Fruit fly (Drosophila melanogaster): ENCODE data around the gene kon.

kon gene

DNA sequence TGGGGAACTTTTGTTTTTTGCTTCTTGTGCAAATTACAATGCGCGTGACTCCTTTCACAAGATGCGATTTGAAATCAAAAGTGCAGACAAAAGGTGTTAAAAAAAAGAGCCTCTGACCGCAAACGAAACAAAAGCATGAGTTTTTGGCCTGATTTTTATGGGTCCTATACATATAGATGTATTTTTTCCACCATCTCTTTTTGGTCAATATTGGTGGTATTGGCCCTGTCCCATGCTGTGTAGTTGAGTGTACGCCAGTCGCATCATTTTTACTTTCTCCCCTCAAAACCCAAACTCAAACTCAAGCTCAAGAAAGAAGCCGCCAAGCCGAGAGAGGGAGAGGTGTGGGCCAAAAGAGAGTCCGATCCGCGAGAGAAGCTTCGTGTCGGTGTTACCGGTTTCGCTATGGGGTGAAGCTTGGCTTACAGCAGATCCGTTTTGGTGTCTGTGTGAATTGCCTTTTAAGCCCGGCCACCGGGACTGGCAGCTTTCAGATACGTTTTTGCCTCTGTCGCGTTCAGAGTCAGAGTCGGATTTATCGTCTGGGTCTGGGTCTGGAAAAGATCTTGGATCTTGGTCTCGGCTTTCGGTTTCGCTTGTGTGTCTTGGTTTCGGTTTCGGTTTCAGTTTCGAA, 13.3 kb upstream of the kon start, which contains the start of gene CG10211 (continued):
- TF ChIP-seq lmd (GFP tag; IDR thresholded peaks at IDR 0.05) = no peak
- TF ChIP-seq CG13894 (tag; optimal IDR thresholded peaks at IDR 0.05) = peak; percentile 81
- TF ChIP-seq chn (GFP tag; optimal IDR thresholded peaks at IDR 0.05) = no peak
- 0 out of 3 replicates have a peak, but pooled peaks have one; percentile 6 for TF ChIP-seq CG11695 (GFP tag; IDR thresholded peaks at IDR 0.05)
- no peak for TF ChIP-seq CG9817 (tag; optimal IDR thresholded peaks at IDR 0.05)
- no peak for TF ChIP-seq CG7786 (GFP tag; optimal IDR thresholded peaks at IDR 0.05)
- TF ChIP-seq fd102C (GFP tag; optimal IDR thresholded peaks at IDR 0.05) = no peak
- TF ChIP-seq tin (GFP tag; optimal IDR thresholded peaks at IDR 0.05) = no peak
- TF ChIP-seq CG16815 (GFP tag; optimal IDR thresholded peaks at IDR 0.05) = no peak
- TF ChIP-seq Jarid2 (GFP tag; optimal IDR thresholded peaks at IDR 0.05) = peak; percentile 56
- no peak for TF ChIP-seq CG1832 (GFP tag; optimal IDR thresholded peaks at IDR 0.05)
- TF ChIP-seq gem (tag; optimal IDR thresholded peaks at IDR 0.05) = peak; percentile 11
- TF ChIP-seq zen (tag; optimal IDR thresholded peaks at IDR 0.05) = no peak
- TF ChIP-seq Bgb (GFP tag; IDR thresholded peaks at IDR 0.05; ENCODE audit: partially characterized antibody) = peak; percentile 18; the same call in 1 of the 2 replicates
- TF ChIP-seq Dad (GFP tag; optimal IDR thresholded peaks at IDR 0.05) = no peak
- no peak for TF ChIP-seq MBD-R2 (GFP tag; IDR thresholded peaks at IDR 0.05)
- TF ChIP-seq caup (GFP tag; optimal IDR thresholded peaks at IDR 0.05; ENCODE audit: severe bottlenecking) = no peak
- no peak for TF ChIP-seq CG1233 (GFP tag; optimal IDR thresholded peaks at IDR 0.05)
- no peak for TF ChIP-seq CG2889 (GFP tag; IDR thresholded peaks at IDR 0.05)
- no peak for TF ChIP-seq CG9437 (GFP tag; optimal IDR thresholded peaks at IDR 0.05)
- TF ChIP-seq al (GFP tag; IDR thresholded peaks at IDR 0.05) = no peak
- TF ChIP-seq eve (GFP tag; optimal IDR thresholded peaks at IDR 0.05) = peak in 1 of 2 experiments; percentile 2
- TF ChIP-seq Fer1 (GFP tag; optimal IDR thresholded peaks at IDR 0.05) = no peak
- TF ChIP-seq CG11456 (GFP tag; IDR thresholded peaks at IDR 0.05) = no peak
- TF ChIP-seq tll (GFP tag; optimal IDR thresholded peaks at IDR 0.05) = no peak

DNA sequence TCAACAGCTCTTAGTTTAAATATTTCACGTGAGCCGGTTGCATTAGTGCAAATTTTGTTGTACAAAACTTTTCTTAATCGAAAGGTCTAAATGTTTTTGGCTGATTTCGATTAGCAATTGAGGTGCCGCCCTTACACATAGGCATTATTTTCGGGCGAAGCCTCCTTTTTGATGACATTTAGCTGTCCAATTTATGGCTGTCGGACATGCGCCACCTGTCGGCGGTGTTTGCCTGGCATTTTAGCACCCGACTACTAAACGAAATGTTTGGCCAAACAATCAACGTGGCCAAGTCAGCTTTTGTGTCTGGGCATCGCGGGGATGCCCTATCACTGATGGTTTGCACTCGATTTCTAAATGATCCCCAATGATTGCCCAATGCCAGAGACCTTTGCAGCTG, 12.6 kb upstream of the kon start:
- TF ChIP-seq fd102C (GFP tag; optimal IDR thresholded peaks at IDR 0.05) (no peak), CG12769 (tag; optimal IDR thresholded peaks at IDR 0.05) (peak; percentile 13), CTCF (GFP tag; optimal IDR thresholded peaks at IDR 0.05) (peak; percentile 86), ATbp (GFP tag; optimal IDR thresholded peaks at IDR 0.05) (peak; percentile 8), Bteb2 (GFP tag; optimal IDR thresholded peaks at IDR 0.05) (no peak), otp (GFP tag; IDR thresholded peaks at IDR 0.05) (0 out of 3 replicates have a peak, but pooled peaks have one; percentile 41), CG14014 (GFP tag; IDR thresholded peaks at IDR 0.05) (no peak), CG9817 (tag; optimal IDR thresholded peaks at IDR 0.05) (no peak), run (tag; optimal IDR thresholded peaks at IDR 0.05) (no peak), Ets65A (GFP tag) (peak; percentile 87), CG13296 (GFP tag; optimal IDR thresholded peaks at IDR 0.05) (no peak)

DNA sequence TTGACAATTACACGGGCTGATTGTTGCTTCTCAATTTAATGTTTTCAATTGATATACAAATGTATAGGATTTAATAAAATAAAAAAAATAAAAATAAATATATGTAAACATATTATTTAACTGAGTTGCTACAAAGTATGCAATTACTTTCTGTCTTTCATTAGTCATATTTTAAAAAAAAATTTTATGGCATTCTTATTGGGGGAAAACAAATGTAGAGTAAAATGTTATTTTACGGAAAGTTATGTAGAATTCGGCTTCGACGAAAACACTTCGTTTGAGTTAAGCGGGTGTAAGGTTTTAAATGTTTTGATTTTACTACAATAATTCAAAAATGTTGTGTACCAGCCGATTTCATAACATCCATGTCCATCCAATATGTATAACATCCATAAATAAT, 9.6 kb upstream of the kon start:
- no peak for TF ChIP-seq CG33557 (GFP tag; optimal IDR thresholded peaks at IDR 0.05)
- TF ChIP-seq hb (GFP tag; IDR thresholded peaks at IDR 0.05; ENCODE audit: partially characterized antibody) = no peak
- TF ChIP-seq amos (GFP tag; IDR thresholded peaks at IDR 0.05; ENCODE audit: partially characterized antibody) = peak; percentile 32; the same call in 1 of the 2 replicates
- peak; percentile 37 for TF ChIP-seq stwl (tag; optimal IDR thresholded peaks at IDR 0.05)
- TF ChIP-seq Vsx1 (GFP tag; optimal IDR thresholded peaks at IDR 0.05) = no peak
- peak; percentile 73 for TF ChIP-seq CTCF (GFP tag; optimal IDR thresholded peaks at IDR 0.05)
- peak; percentile 66 for TF ChIP-seq Bgb (GFP tag; IDR thresholded peaks at IDR 0.05; ENCODE audit: partially characterized antibody)
- 0 out of 3 replicates have a peak, but pooled peaks have one; percentile 53 for TF ChIP-seq CG2199 (GFP tag; IDR thresholded peaks at IDR 0.05)
- no peak for TF ChIP-seq CG7745 (tag; optimal IDR thresholded peaks at IDR 0.05)
